Worm (Caenorhabditis elegans) whole organism, L2 larva: ENCODE data around the gene R02F2.6.

Source experiments
- F13H6.1 ChIP-seq: sonication (generic microtip); optimal IDR thresholded peaks from 2 replicates; lab custom pipeline; 2016; ENCODE audit warnings: missing genetic modification characterization, missing compliant biosample characterization
- R02D3.7 ChIP-seq: fragments of 150-350 bp; optimal IDR thresholded peaks from 2 replicates; lab custom pipeline; 2014; ENCODE audit warnings: missing biosample characterization, missing genetic modification characterization
- ZK546.5 ChIP-seq: sonication (generic microtip); optimal IDR thresholded peaks from 2 replicates; lab custom pipeline; 2017; ENCODE audit warnings: missing biosample characterization, missing genetic modification characterization
- alr-1 ChIP-seq: fragments of 150-350 bp; optimal IDR thresholded peaks from 2 replicates; lab custom pipeline; 2014; ENCODE audit warnings: missing biosample characterization, missing genetic modification characterization
- aly-2 ChIP-seq: fragments of 150-350 bp; optimal IDR thresholded peaks from 2 replicates; lab custom pipeline; 2014; ENCODE audit warnings: missing biosample characterization, missing genetic modification characterization
- ama-1 ChIP-seq: fragments of 150-350 bp; optimal IDR thresholded peaks from 2 replicates; lab custom pipeline; 2018; ENCODE audit warnings: inconsistent platforms
- blmp-1 ChIP-seq: sonication (generic microtip); optimal IDR thresholded peaks from 2 replicates; lab custom pipeline; 2017; ENCODE audit warnings: missing genetic modification characterization, mild to moderate bottlenecking, missing compliant biosample characterization, antibody characterized with exemption, moderate library complexity; ENCODE audit not compliant: insufficient read depth
- ceh-16 ChIP-seq: fragments of 150-350 bp; optimal IDR thresholded peaks from 2 replicates; lab custom pipeline; 2014; ENCODE audit warnings: missing biosample characterization, missing genetic modification characterization
- ceh-82 ChIP-seq: fragments of 150-350 bp; optimal IDR thresholded peaks from 2 replicates; lab custom pipeline; 2014; ENCODE audit warnings: missing biosample characterization, missing genetic modification characterization
- crh-2 ChIP-seq: sonication (generic microtip); optimal IDR thresholded peaks from 2 replicates; lab custom pipeline; 2017; ENCODE audit warnings: missing biosample characterization, missing genetic modification characterization
- dmd-4 ChIP-seq: sonication (generic microtip); optimal IDR thresholded peaks from 2 replicates; lab custom pipeline; 2017; ENCODE audit warnings: missing biosample characterization, missing genetic modification characterization
- egl-27 ChIP-seq: sonication (generic microtip); optimal IDR thresholded peaks from 3 replicates; lab custom pipeline; 2017; ENCODE audit warnings: missing biosample characterization, missing genetic modification reagents, missing genetic modification characterization
- elt-1 ChIP-seq: fragments of 150-350 bp; optimal IDR thresholded peaks from 2 replicates; lab custom pipeline; 2014; ENCODE audit warnings: missing biosample characterization, missing genetic modification characterization
- elt-3 ChIP-seq: sonication (generic microtip); optimal IDR thresholded peaks from 2 replicates; lab custom pipeline; 2017; ENCODE audit warnings: missing biosample characterization, missing genetic modification characterization
- fos-1 ChIP-seq: fragments of 150-350 bp; optimal IDR thresholded peaks from 2 replicates; lab custom pipeline; 2014; ENCODE audit warnings: missing biosample characterization, missing genetic modification characterization
- gmeb-1 ChIP-seq: fragments of 150-350 bp; optimal IDR thresholded peaks from 2 replicates; lab custom pipeline; 2014; ENCODE audit warnings: missing biosample characterization, missing genetic modification characterization
- lin-11 ChIP-seq: fragments of 150-350 bp; sonication (generic microtip); optimal IDR thresholded peaks from 2 replicates; lab custom pipeline; 2014; ENCODE audit warnings: missing biosample characterization, missing genetic modification characterization, inconsistent platforms, mixed read lengths
- lin-13 ChIP-seq: fragments of 150-350 bp; optimal IDR thresholded peaks from 2 replicates; lab custom pipeline; 2014; ENCODE audit warnings: missing biosample characterization, missing genetic modification reagents, missing genetic modification characterization
- lin-39 ChIP-seq: fragments of 150-350 bp; optimal IDR thresholded peaks from 2 replicates; lab custom pipeline; 2014; ENCODE audit warnings: missing biosample characterization, missing genetic modification reagents, missing genetic modification characterization
- lsy-2 ChIP-seq, 2 experiments: fragments of 150-350 bp in 1 of 2; sonication (generic microtip) in 1 of 2; optimal IDR thresholded peaks; 2 replicates each; lab custom pipeline; 2014 to 2017; ENCODE audit warnings: missing biosample characterization in 2 of 2, missing genetic modification characterization in 2 of 2
- mab-5 ChIP-seq: fragments of 150-350 bp; optimal IDR thresholded peaks from 2 replicates; lab custom pipeline; 2014; ENCODE audit warnings: missing biosample characterization, missing genetic modification characterization
- mbf-1 ChIP-seq: sonication (generic microtip); optimal IDR thresholded peaks from 2 replicates; lab custom pipeline; 2017; ENCODE audit warnings: missing biosample characterization, missing genetic modification characterization
- mdl-1 ChIP-seq, 2 experiments: fragments of 150-350 bp in 1 of 2; sonication (generic microtip) in 1 of 2; optimal IDR thresholded peaks; 2 replicates each; lab custom pipeline; 2017; ENCODE audit warnings: missing biosample characterization in 2 of 2, missing genetic modification characterization in 2 of 2
- nhr-12 ChIP-seq: fragments of 150-350 bp; optimal IDR thresholded peaks from 2 replicates; lab custom pipeline; 2014; ENCODE audit warnings: missing biosample characterization, missing genetic modification characterization
- nhr-21 ChIP-seq: fragments of 150-350 bp; optimal IDR thresholded peaks from 2 replicates; lab custom pipeline; 2014; ENCODE audit warnings: missing biosample characterization, missing genetic modification characterization
- nhr-23 ChIP-seq: fragments of 150-350 bp; optimal IDR thresholded peaks from 2 replicates; lab custom pipeline; 2014; ENCODE audit warnings: missing biosample characterization, missing genetic modification reagents, missing genetic modification characterization
- nhr-237 ChIP-seq: fragments of 150-350 bp; optimal IDR thresholded peaks from 2 replicates; lab custom pipeline; 2014; ENCODE audit warnings: missing biosample characterization, missing genetic modification characterization
- nhr-25 ChIP-seq: fragments of 150-350 bp; sonication (generic microtip); optimal IDR thresholded peaks from 3 replicates; lab custom pipeline; 2014; ENCODE audit warnings: missing biosample characterization, missing genetic modification characterization
- nhr-6 ChIP-seq: fragments of 150-350 bp; optimal IDR thresholded peaks from 2 replicates; lab custom pipeline; 2014; ENCODE audit warnings: missing biosample characterization, missing genetic modification characterization
- nhr-77 ChIP-seq: fragments of 150-350 bp; optimal IDR thresholded peaks from 2 replicates; lab custom pipeline; 2014; ENCODE audit warnings: missing biosample characterization, missing genetic modification characterization
- sma-3 ChIP-seq: sonication (generic microtip); optimal IDR thresholded peaks from 2 replicates; lab custom pipeline; 2016; ENCODE audit warnings: missing genetic modification reagents, missing genetic modification characterization, missing compliant biosample characterization
- sma-9 ChIP-seq, 2 experiments: fragments of 150-350 bp in 1 of 2; sonication (generic microtip) in 1 of 2; optimal IDR thresholded peaks; 2 replicates each; lab custom pipeline; 2014 to 2016; ENCODE audit warnings: missing genetic modification characterization in 2 of 2, mild to moderate bottlenecking in 1 of 2, missing biosample characterization in 1 of 2, missing compliant biosample characterization in 1 of 2, missing genetic modification reagents in 1 of 2, moderate library complexity in 1 of 2
- snpc-4 ChIP-seq: fragments of 150-350 bp; optimal IDR thresholded peaks from 2 replicates; lab custom pipeline; 2014; ENCODE audit warnings: missing biosample characterization, missing genetic modification characterization
- unc-39 ChIP-seq: fragments of 150-350 bp; optimal IDR thresholded peaks from 2 replicates; lab custom pipeline; 2014; ENCODE audit warnings: missing biosample characterization, missing genetic modification characterization
- unc-62 ChIP-seq: fragments of 150-350 bp; optimal IDR thresholded peaks from 2 replicates; lab custom pipeline; 2014; ENCODE audit warnings: missing biosample characterization, missing genetic modification reagents, missing genetic modification characterization
- zag-1 ChIP-seq: fragments of 150-350 bp; optimal IDR thresholded peaks from 2 replicates; lab custom pipeline; 2014; ENCODE audit warnings: missing biosample characterization, missing genetic modification characterization
- ztf-1 ChIP-seq: fragments of 200-800 bp; sonication (Bioruptor generic); conservative IDR thresholded peaks from 2 replicates; pipeline ENCODE4 v1.3.6; 2022; ENCODE audit warnings: missing genetic modification characterization, missing compliant biosample characterization
- ztf-11 ChIP-seq: sonication (generic microtip); optimal IDR thresholded peaks from 2 replicates; lab custom pipeline; 2017; ENCODE audit warnings: missing biosample characterization, missing genetic modification characterization

Gene R02F2.6

ce11 chrIII:5508669-5509068 is 29.9 kb upstream of the R02F2.6 start, which contains the start of gene D1044.7:
TSS of gene D1044.7 (minus strand) at chrIII:5508769.
- TF ChIP-seq zag-1 (tag; lab: Kevin White, UChicago) (no peak), ztf-11 (tag; lab: Kevin White, UChicago) (no peak), mbf-1 (tag; lab: Kevin White, UChicago) (no peak), nhr-21 (no peak), nhr-237 (tag; lab: Kevin White, UChicago) (no peak), nhr-77 (tag; lab: Kevin White, UChicago) (no peak), mab-5 (tag; lab: Kevin White, UChicago) (no peak), nhr-12 (tag; lab: Kevin White, UChicago) (no peak), lsy-2 (tag; optimal IDR thresholded peaks at IDR 0.05; lab: Kevin White, UChicago) (no peak), nhr-6 (tag; lab: Kevin White, UChicago) (no peak), sma-3 (GFP tag; lab: Kevin White, UChicago) (no peak), lin-11 (tag; lab: Kevin White, UChicago) (no peak), snpc-4 (tag; lab: Kevin White, UChicago) (no peak)

DNA sequence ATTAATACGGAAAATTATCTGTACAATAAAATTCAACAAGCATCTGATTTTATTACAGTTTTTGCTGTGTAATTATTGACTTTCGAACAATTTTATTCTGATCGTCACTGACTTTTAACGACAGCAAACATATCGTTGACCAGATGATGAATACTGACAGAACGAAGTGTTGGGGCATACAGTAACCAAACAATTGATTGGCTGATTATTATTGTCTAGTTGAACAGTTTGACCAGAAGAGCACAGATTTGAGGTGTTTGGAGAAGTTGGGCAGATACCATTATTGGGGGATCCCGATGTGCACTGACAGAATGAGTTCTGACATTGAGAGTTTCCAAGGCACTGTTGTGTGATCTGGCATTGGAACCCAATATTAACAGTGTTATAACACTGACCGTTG is 28.2 kb upstream of the R02F2.6 start:
- TF ChIP-seq unc-39 (tag; lab: Kevin White, UChicago) (no peak), R02D3.7 (tag; lab: Kevin White, UChicago) (no peak), crh-2 (no peak), dmd-4 (no peak), nhr-25 (no peak), elt-1 (no peak), nhr-6 (tag; lab: Kevin White, UChicago) (no peak), unc-62 (GFP tag; lab: Kevin White, UChicago) (no peak), fos-1 (tag; lab: Kevin White, UChicago) (no peak), sma-9 (GFP tag; optimal IDR thresholded peaks at IDR 0.05; lab: Kevin White, UChicago) (no peak), sma-9 (tag; optimal IDR thresholded peaks at IDR 0.05; lab: Kevin White, UChicago) (no peak), gmeb-1 (tag; lab: Kevin White, UChicago) (no peak)

ce11 chrIII:5506023-5506597 is 27.4 kb upstream of the R02F2.6 start:
- peak; percentile 62 for TF ChIP-seq nhr-21
- peak; percentile 65 for TF ChIP-seq crh-2
- peak; percentile 62 for TF ChIP-seq nhr-25
- TF ChIP-seq sma-9 (GFP tag; optimal IDR thresholded peaks at IDR 0.05; lab: Kevin White, UChicago) = no peak
- TF ChIP-seq sma-9 (tag; optimal IDR thresholded peaks at IDR 0.05; lab: Kevin White, UChicago) = no peak
- TF ChIP-seq ZK546.5 (tag; lab: Kevin White, UChicago) = no peak
- peak; percentile 39 for TF ChIP-seq sma-3 (GFP tag; lab: Kevin White, UChicago)
- no peak for TF ChIP-seq nhr-77 (tag; lab: Kevin White, UChicago)
- peak; percentile 5 for TF ChIP-seq fos-1 (tag; lab: Kevin White, UChicago)
- TF ChIP-seq lin-11 (tag; lab: Kevin White, UChicago) = no peak
- TF ChIP-seq gmeb-1 (tag; lab: Kevin White, UChicago) = peak; percentile 41
- no peak for TF ChIP-seq zag-1 (tag; lab: Kevin White, UChicago)
- no peak for TF ChIP-seq F13H6.1 (tag; lab: Kevin White, UChicago)
- TF ChIP-seq, all 48 proteins: peak for 6

- TF ChIP-seq mab-5 (tag; lab: Kevin White, UChicago) = no peak
- TF ChIP-seq ama-1 = peak; percentile 43
These were observed 26.8 kb upstream of the R02F2.6 start for ce11 chrIII:5505474-5506022.

DNA sequence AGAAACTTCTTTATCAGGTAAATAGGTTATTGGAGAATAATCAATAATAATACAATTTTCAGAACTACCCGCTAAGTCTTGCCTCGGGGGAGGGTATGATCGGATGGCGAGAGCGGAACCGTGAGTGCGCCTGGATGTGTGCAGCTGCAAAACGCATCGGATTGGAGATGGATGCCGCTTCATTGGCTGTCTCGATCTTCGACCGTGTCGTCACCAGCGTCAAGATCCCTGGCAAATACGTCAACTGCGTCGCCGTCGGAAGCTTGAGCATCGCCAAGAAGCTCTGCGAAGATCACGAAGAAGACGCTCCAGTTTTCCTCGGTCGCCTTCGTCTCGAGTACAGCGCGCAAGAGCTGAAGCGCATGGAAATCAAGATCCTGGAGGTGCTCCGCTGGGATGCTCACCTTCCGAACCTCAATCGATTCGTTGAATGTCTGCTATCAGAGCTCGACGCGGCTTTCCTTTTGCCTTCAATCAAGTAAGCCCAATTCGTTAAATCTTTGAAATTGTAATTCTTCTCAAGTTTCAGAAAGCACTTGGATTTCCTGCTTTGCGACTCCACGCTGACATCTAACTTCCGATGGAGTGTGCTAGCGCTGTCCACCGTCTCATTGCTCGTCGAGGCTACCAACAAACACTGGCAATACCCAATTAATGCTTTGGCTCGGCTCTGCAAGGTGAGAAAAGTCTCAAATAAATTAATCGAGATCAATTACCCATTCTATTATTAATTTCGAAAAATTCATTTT is 26.2 kb upstream of the R02F2.6 start:
- TF ChIP-seq lsy-2 (tag; optimal IDR thresholded peaks at IDR 0.05; lab: Kevin White, UChicago) = peak in 1 of 2 experiments; percentile 5
- no peak for TF ChIP-seq ztf-11 (tag; lab: Kevin White, UChicago)
- no peak for TF ChIP-seq unc-39 (tag; lab: Kevin White, UChicago)
- TF ChIP-seq nhr-23 (tag; lab: Kevin White, UChicago) = no peak

DNA sequence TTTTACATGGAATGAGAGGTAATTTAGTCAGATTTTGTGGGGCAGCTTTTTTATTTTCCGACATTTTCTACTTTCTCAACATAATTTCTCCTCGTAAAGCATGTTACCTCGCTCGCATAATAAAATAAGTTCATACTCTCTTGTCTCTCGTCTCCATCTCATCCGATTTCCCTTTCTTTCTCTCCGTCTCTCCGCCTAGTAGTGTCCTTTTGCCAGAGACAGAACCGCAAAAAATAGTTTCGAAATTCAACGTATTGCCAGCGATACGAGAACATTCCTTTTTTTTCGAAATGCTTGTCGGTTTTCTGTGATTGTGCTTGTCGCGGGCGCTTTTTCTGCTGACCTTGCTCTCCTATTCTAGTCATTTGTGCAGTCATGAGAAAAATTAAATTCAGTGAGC is 25.4 kb upstream of the R02F2.6 start:
- TF ChIP-seq elt-1 (no peak), mdl-1 (tag; optimal IDR thresholded peaks at IDR 0.05; lab: Kevin White, UChicago) (no peak), blmp-1 (peak; percentile 50), elt-3 (tag; lab: Kevin White, UChicago) (no peak), lin-13 (GFP tag; lab: Kevin White, UChicago) (no peak), egl-27 (tag; lab: Kevin White, UChicago) (peak; percentile 3), aly-2 (tag; lab: Kevin White, UChicago) (no peak), R02D3.7 (tag; lab: Kevin White, UChicago) (no peak), ZK546.5 (tag; lab: Kevin White, UChicago) (no peak), mbf-1 (tag; lab: Kevin White, UChicago) (no peak), ceh-16 (peak; percentile 14), snpc-4 (tag; lab: Kevin White, UChicago) (peak; percentile 16), nhr-25 (peak; percentile 18), ztf-1 (GFP tag; lab: Robert Waterston, UW) (no peak), lin-39 (tag; lab: Kevin White, UChicago) (no peak), alr-1 (tag; lab: Kevin White, UChicago) (no peak), nhr-77 (tag; lab: Kevin White, UChicago) (no peak), ceh-82 (no peak), nhr-12 (tag; lab: Kevin White, UChicago) (no peak), ztf-11 (tag; lab: Kevin White, UChicago) (no peak)
